Worm (Caenorhabditis elegans): ENCODE data around the gene nhr-31.

The nhr-31 gene

ce11 chrIV:7979588-7979987, 49.7 kb downstream of the nhr-31 start, which contains the start of gene unc-24:
TSS of gene unc-24 (plus strand) at chrIV:7979870.
- TF ChIP-seq ets-7 (tag; optimal IDR thresholded peaks at IDR 0.05) (no peak), tra-4 (tag; optimal IDR thresholded peaks at IDR 0.05) (no peak), tbx-11 (GFP tag; IDR thresholded peaks at IDR 0.05) (no peak), flt-1 (GFP tag; IDR thresholded peaks at IDR 0.05) (no peak), hnd-1 (tag; optimal IDR thresholded peaks at IDR 0.05) (no peak), ama-1 (optimal IDR thresholded peaks at IDR 0.05) (no peak), B0310.2 (tag; optimal IDR thresholded peaks at IDR 0.05) (no peak), hmbx-1 (tag; optimal IDR thresholded peaks at IDR 0.05) (no peak), tbx-37 (GFP tag; conservative IDR thresholded peaks at IDR 0.05) (no peak), hmg-4 (GFP tag; optimal IDR thresholded peaks at IDR 0.05) (no peak), F13C5.2 (tag; optimal IDR thresholded peaks at IDR 0.05) (no peak), sea-1 (GFP tag; conservative IDR thresholded peaks at IDR 0.05) (no peak)

ce11 chrIV:7977452-7977940, 51.8 kb downstream of the nhr-31 start, which contains the start of gene ora-1:
TSS of gene ora-1 (plus strand) at chrIV:7977890.
- TF ChIP-seq B0310.2 (tag; optimal IDR thresholded peaks at IDR 0.05), result no peak
- TF ChIP-seq hmbx-1 (tag; optimal IDR thresholded peaks at IDR 0.05), result no peak
- TF ChIP-seq aly-1 (tag; optimal IDR thresholded peaks at IDR 0.05), result no peak
- TF ChIP-seq hnd-1 (tag; optimal IDR thresholded peaks at IDR 0.05), result no peak
- no peak for TF ChIP-seq flt-1 (GFP tag; IDR thresholded peaks at IDR 0.05)
- no peak for TF ChIP-seq ets-7 (tag; optimal IDR thresholded peaks at IDR 0.05)
- no peak for TF ChIP-seq tbx-11 (GFP tag; IDR thresholded peaks at IDR 0.05)
- TF ChIP-seq tra-4 (tag; optimal IDR thresholded peaks at IDR 0.05), result no peak
- TF ChIP-seq ceh-36 (tag; optimal IDR thresholded peaks at IDR 0.05), result no peak
- TF ChIP-seq hmg-4 (GFP tag; optimal IDR thresholded peaks at IDR 0.05), result no peak

DNA sequence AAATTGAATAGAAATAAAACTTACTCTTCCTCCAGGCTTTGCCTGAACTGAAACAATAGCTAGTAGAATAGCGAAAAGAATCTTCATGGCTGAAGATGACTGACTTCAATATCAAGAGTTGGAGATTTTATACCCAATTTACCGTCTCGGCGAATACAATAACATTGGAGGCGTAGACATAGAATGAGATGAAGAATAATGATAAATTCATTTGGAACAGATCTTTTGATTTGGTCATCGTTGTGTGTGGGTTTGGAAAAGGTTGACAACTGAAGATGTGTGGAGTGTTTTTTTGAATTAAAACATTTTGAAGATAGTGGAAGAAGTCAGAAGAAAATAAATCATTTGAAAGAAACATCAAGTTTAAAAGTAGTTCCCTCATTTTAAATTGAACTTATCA, 53.1 kb downstream of the nhr-31 start, which contains the start of gene F57H12.6:
F57H12.6 (minus strand) TSS at position 101 of the 400 bp plus-strand sequence.
- TF ChIP-seq pes-1 (GFP tag; IDR thresholded peaks at IDR 0.05) (no peak), hmg-4 (GFP tag; optimal IDR thresholded peaks at IDR 0.05) (no peak), sea-1 (GFP tag; conservative IDR thresholded peaks at IDR 0.05) (no peak), flt-1 (GFP tag; IDR thresholded peaks at IDR 0.05) (no peak)
